Worm (Caenorhabditis elegans) whole organism, late embryonic: Measurements from ENCODE around the gene sid-5.

Experiments used
- C08G9.2 ChIP-seq: sonication (generic microtip); optimal IDR thresholded peaks from 2 replicates; lab custom pipeline; 2016; ENCODE audit warnings: mild to moderate bottlenecking, missing genetic modification characterization, moderate library complexity, missing compliant biosample characterization
- C38D4.7 ChIP-seq: fragments of 200-800 bp; sonication (Bioruptor generic); optimal IDR thresholded peaks from 2 replicates; lab custom pipeline; 2018; ENCODE audit warnings: mild to moderate bottlenecking, missing genetic modification characterization, moderate library complexity, missing compliant biosample characterization
- F13H6.1 ChIP-seq: sonication (generic microtip); optimal IDR thresholded peaks from 2 replicates; lab custom pipeline; 2016; ENCODE audit warnings: missing genetic modification characterization, missing compliant biosample characterization
- K02D7.2 ChIP-seq: sonication (generic microtip); optimal IDR thresholded peaks from 2 replicates; lab custom pipeline; 2017; ENCODE audit warnings: mild to moderate bottlenecking, missing genetic modification characterization, missing compliant biosample characterization
- T23F11.4 ChIP-seq: fragments of 200-800 bp; sonication (Bioruptor generic); optimal IDR thresholded peaks from 2 replicates; lab custom pipeline; 2018; ENCODE audit warnings: mild to moderate bottlenecking, missing genetic modification characterization, missing compliant biosample characterization
- Y22D7AL.16 ChIP-seq: sonication (generic microtip); optimal IDR thresholded peaks from 2 replicates; lab custom pipeline; 2016; ENCODE audit warnings: missing genetic modification characterization, missing compliant biosample characterization
- ahr-1 ChIP-seq: sonication (generic microtip); optimal IDR thresholded peaks from 2 replicates; lab custom pipeline; 2016; ENCODE audit warnings: missing genetic modification characterization, missing compliant biosample characterization
- ama-1 ChIP-seq: fragments of 150-350 bp; optimal IDR thresholded peaks from 2 replicates; lab custom pipeline; 2014
- ceh-14 ChIP-seq: sonication (generic microtip); optimal IDR thresholded peaks from 2 replicates; lab custom pipeline; 2016; ENCODE audit warnings: missing genotype, missing genetic modification characterization, missing compliant biosample characterization
- ceh-19 ChIP-seq: fragments of 200-800 bp; sonication (Bioruptor generic); optimal IDR thresholded peaks from 2 replicates; lab custom pipeline; 2018; ENCODE audit warnings: mild to moderate bottlenecking, missing genetic modification characterization, missing compliant biosample characterization
- ceh-2 ChIP-seq: sonication (generic microtip); optimal IDR thresholded peaks from 2 replicates; lab custom pipeline; 2016; ENCODE audit warnings: missing genotype, missing genetic modification characterization, missing compliant biosample characterization
- ceh-22 ChIP-seq: sonication (generic microtip); optimal IDR thresholded peaks from 2 replicates; lab custom pipeline; 2017; ENCODE audit warnings: missing biosample characterization, missing genetic modification characterization
- ceh-31 ChIP-seq: sonication (generic microtip); optimal IDR thresholded peaks from 2 replicates; lab custom pipeline; 2016; ENCODE audit warnings: missing genetic modification characterization, missing compliant biosample characterization
- ceh-48 ChIP-seq: sonication (generic microtip); optimal IDR thresholded peaks from 2 replicates; lab custom pipeline; 2016; ENCODE audit warnings: missing genetic modification characterization, inconsistent platforms, missing compliant biosample characterization
- ceh-6 ChIP-seq: fragments of 200-800 bp; sonication (Bioruptor generic); optimal IDR thresholded peaks from 2 replicates; lab custom pipeline; 2018; ENCODE audit warnings: mild to moderate bottlenecking, missing genetic modification characterization, missing compliant biosample characterization
- ceh-9 ChIP-seq: sonication (generic microtip); optimal IDR thresholded peaks from 2 replicates; lab custom pipeline; 2016; ENCODE audit warnings: mild to moderate bottlenecking, missing genetic modification characterization, inconsistent platforms, missing compliant biosample characterization
- elt-2 ChIP-seq: sonication (generic microtip); optimal IDR thresholded peaks from 2 replicates; lab custom pipeline; 2016; ENCODE audit warnings: missing genetic modification reagents, missing genetic modification characterization, missing compliant biosample characterization
- elt-4 ChIP-seq: sonication (generic microtip); optimal IDR thresholded peaks from 2 replicates; lab custom pipeline; 2016; ENCODE audit warnings: missing genetic modification characterization, missing compliant biosample characterization
- ets-4 ChIP-seq: sonication (generic microtip); optimal IDR thresholded peaks from 2 replicates; lab custom pipeline; 2016; ENCODE audit warnings: missing genetic modification characterization, missing compliant biosample characterization
- gmeb-2 ChIP-seq: sonication (generic microtip); optimal IDR thresholded peaks from 2 replicates; lab custom pipeline; 2016; ENCODE audit warnings: missing genetic modification characterization, inconsistent platforms, missing compliant biosample characterization
- hlh-15 ChIP-seq: sonication (generic microtip); optimal IDR thresholded peaks from 2 replicates; lab custom pipeline; 2016; ENCODE audit warnings: missing genetic modification characterization, missing compliant biosample characterization
- hlh-8 ChIP-seq: sonication (generic microtip); optimal IDR thresholded peaks from 2 replicates; lab custom pipeline; 2016; ENCODE audit warnings: missing genotype, missing genetic modification characterization, missing compliant biosample characterization
- lin-11 ChIP-seq: fragments of 200-800 bp; sonication (Bioruptor generic); optimal IDR thresholded peaks from 2 replicates; lab custom pipeline; 2018; ENCODE audit warnings: mild to moderate bottlenecking, missing genetic modification characterization, missing compliant biosample characterization
- madf-2 ChIP-seq: sonication (generic microtip); optimal IDR thresholded peaks from 2 replicates; lab custom pipeline; 2017; ENCODE audit warnings: missing genetic modification characterization, missing compliant biosample characterization
- mec-3 ChIP-seq: sonication (generic microtip); optimal IDR thresholded peaks from 2 replicates; lab custom pipeline; 2016; ENCODE audit warnings: borderline replicate concordance, missing genetic modification characterization, missing compliant biosample characterization
- nhr-11 ChIP-seq: fragments of 150-350 bp; optimal IDR thresholded peaks from 2 replicates; lab custom pipeline; 2014; ENCODE audit warnings: missing biosample characterization, missing genetic modification characterization
- nhr-232 ChIP-seq: sonication (generic microtip); optimal IDR thresholded peaks from 2 replicates; lab custom pipeline; 2016; ENCODE audit warnings: missing genetic modification characterization, missing compliant biosample characterization
- odd-2 ChIP-seq: sonication (generic microtip); optimal IDR thresholded peaks from 2 replicates; lab custom pipeline; 2017; ENCODE audit warnings: antibody characterized with exemption, mild to moderate bottlenecking, missing genetic modification characterization, missing compliant biosample characterization
- pat-9 ChIP-seq: fragments of 200-800 bp; sonication (Bioruptor generic); optimal IDR thresholded peaks from 2 replicates; lab custom pipeline; 2018; ENCODE audit warnings: mild to moderate bottlenecking, missing genetic modification characterization, moderate library complexity, missing compliant biosample characterization
- pax-1 ChIP-seq: fragments of 150-350 bp; optimal IDR thresholded peaks from 2 replicates; lab custom pipeline; 2014; ENCODE audit warnings: missing biosample characterization, missing genetic modification characterization
- pha-2 ChIP-seq: sonication (generic microtip); optimal IDR thresholded peaks from 2 replicates; lab custom pipeline; 2017; ENCODE audit warnings: mild to moderate bottlenecking, missing genetic modification characterization, missing compliant biosample characterization
- pha-4 ChIP-seq: fragments of 150-350 bp; optimal IDR thresholded peaks from 2 replicates; lab custom pipeline; 2018; ENCODE audit warnings: missing biosample characterization, missing genetic modification reagents, missing genetic modification characterization
- pros-1 ChIP-seq: fragments of 150-350 bp; optimal IDR thresholded peaks from 2 replicates; lab custom pipeline; 2014; ENCODE audit warnings: missing biosample characterization, missing genetic modification reagents, missing genetic modification characterization
- rnt-1 ChIP-seq: sonication (generic microtip); optimal IDR thresholded peaks from 2 replicates; lab custom pipeline; 2016; ENCODE audit warnings: missing genetic modification characterization, missing compliant biosample characterization
- sdc-2 ChIP-seq: sonication (generic microtip); optimal IDR thresholded peaks from 2 replicates; lab custom pipeline; 2016; ENCODE audit warnings: missing genotype, missing genetic modification characterization, missing compliant biosample characterization
- sox-2 ChIP-seq: fragments of 200-800 bp; sonication (Bioruptor generic); IDR thresholded peaks from 2 replicates; pipeline ENCODE4 v1.3.6; 2022; ENCODE audit warnings: missing genetic modification reagents, missing genetic modification characterization, missing compliant biosample characterization
- sox-4 ChIP-seq: sonication (generic microtip); optimal IDR thresholded peaks from 2 replicates; lab custom pipeline; 2017; ENCODE audit warnings: mild to moderate bottlenecking, missing genetic modification characterization, inconsistent platforms, missing compliant biosample characterization
- tbx-2 ChIP-seq: sonication (generic microtip); optimal IDR thresholded peaks from 2 replicates; lab custom pipeline; 2016; ENCODE audit warnings: missing genetic modification characterization, missing compliant biosample characterization
- ttx-3 ChIP-seq: sonication (generic microtip); optimal IDR thresholded peaks from 2 replicates; lab custom pipeline; 2016; ENCODE audit warnings: missing genetic modification reagents, missing genetic modification characterization, missing compliant biosample characterization
- unc-55 ChIP-seq: sonication (generic microtip); optimal IDR thresholded peaks from 2 replicates; lab custom pipeline; 2017; ENCODE audit warnings: missing biosample characterization, missing genetic modification reagents, missing genetic modification characterization
- unc-86 ChIP-seq: sonication (generic microtip); optimal IDR thresholded peaks from 2 replicates; lab custom pipeline; 2016; ENCODE audit warnings: missing genetic modification characterization, missing compliant biosample characterization
- zip-5 ChIP-seq: sonication (generic microtip); optimal IDR thresholded peaks from 2 replicates; lab custom pipeline; 2016; ENCODE audit warnings: missing genetic modification characterization, missing compliant biosample characterization

sid-5 gene

ce11 chrX:6937742-6938141, 33.2 kb downstream of the sid-5 start:
- TF ChIP-seq rnt-1 (no peak), hlh-8 (no peak), Y22D7AL.16 (no peak)

ce11 chrX:6939917-6940316, 35.4 kb downstream of the sid-5 start, which contains the start of gene C16E9.1:
TSS of gene C16E9.1 (plus strand) at chrX:6940217.
- no peak for TF ChIP-seq ama-1 (lab: Kevin White, UChicago)
- TF ChIP-seq pax-1 (tag; lab: Kevin White, UChicago): no peak
- TF ChIP-seq hlh-8: no peak
- TF ChIP-seq pat-9 (tag; lab: Kevin White, UChicago): no peak
- TF ChIP-seq zip-5 (tag; lab: Kevin White, UChicago): no peak
- TF ChIP-seq pros-1 (tag; lab: Kevin White, UChicago): no peak
- TF ChIP-seq sox-4 (tag; lab: Kevin White, UChicago): no peak
- TF ChIP-seq ceh-14 (tag; lab: Kevin White, UChicago): no peak
- no peak for TF ChIP-seq nhr-232 (tag; lab: Kevin White, UChicago)
- TF ChIP-seq nhr-11 (tag; lab: Kevin White, UChicago): no peak
- no peak for TF ChIP-seq tbx-2
- TF ChIP-seq K02D7.2: no peak
- no peak for TF ChIP-seq sdc-2 (tag; lab: Kevin White, UChicago)
- no peak for TF ChIP-seq sox-2 (GFP tag; lab: Robert Waterston, UW)
- TF ChIP-seq rnt-1: no peak
- TF ChIP-seq lin-11 (tag; lab: Kevin White, UChicago): no peak
- no peak for TF ChIP-seq ceh-6 (GFP tag; lab: Kevin White, UChicago)
- TF ChIP-seq ceh-48 (tag; lab: Kevin White, UChicago): no peak
- TF ChIP-seq C08G9.2 (tag; lab: Kevin White, UChicago): no peak

- TF ChIP-seq ceh-31 (tag; lab: Kevin White, UChicago) (no peak), pat-9 (tag; lab: Kevin White, UChicago) (no peak), unc-55 (GFP tag; lab: Kevin White, UChicago) (no peak), C08G9.2 (tag; lab: Kevin White, UChicago) (no peak), pha-4 (tag; lab: Kevin White, UChicago) (no peak), C38D4.7 (GFP tag; lab: Kevin White, UChicago) (no peak), mec-3 (tag; lab: Kevin White, UChicago) (no peak)
- TF ChIP-seq, all 69 proteins: peak for 0
These were observed 36.3 kb downstream of the sid-5 start for ce11 chrX:6940775-6941174.

ce11 chrX:6941711-6942110, 37.2 kb downstream of the sid-5 start:
- no peak for TF ChIP-seq ceh-6 (GFP tag; lab: Kevin White, UChicago)
- no peak for TF ChIP-seq ceh-48 (tag; lab: Kevin White, UChicago)
- no peak for TF ChIP-seq pax-1 (tag; lab: Kevin White, UChicago)
- TF ChIP-seq ets-4: no peak
- no peak for TF ChIP-seq pat-9 (tag; lab: Kevin White, UChicago)
- no peak for TF ChIP-seq unc-55 (GFP tag; lab: Kevin White, UChicago)
- TF ChIP-seq hlh-8: no peak
- no peak for TF ChIP-seq F13H6.1 (tag; lab: Kevin White, UChicago)
- TF ChIP-seq ceh-22 (tag; lab: Kevin White, UChicago): no peak
- no peak for TF ChIP-seq T23F11.4 (GFP tag; lab: Kevin White, UChicago)
- no peak for TF ChIP-seq ceh-9 (tag; lab: Kevin White, UChicago)
- TF ChIP-seq tbx-2: no peak
- TF ChIP-seq Y22D7AL.16: no peak
- no peak for TF ChIP-seq ahr-1 (tag; lab: Kevin White, UChicago)

DNA sequence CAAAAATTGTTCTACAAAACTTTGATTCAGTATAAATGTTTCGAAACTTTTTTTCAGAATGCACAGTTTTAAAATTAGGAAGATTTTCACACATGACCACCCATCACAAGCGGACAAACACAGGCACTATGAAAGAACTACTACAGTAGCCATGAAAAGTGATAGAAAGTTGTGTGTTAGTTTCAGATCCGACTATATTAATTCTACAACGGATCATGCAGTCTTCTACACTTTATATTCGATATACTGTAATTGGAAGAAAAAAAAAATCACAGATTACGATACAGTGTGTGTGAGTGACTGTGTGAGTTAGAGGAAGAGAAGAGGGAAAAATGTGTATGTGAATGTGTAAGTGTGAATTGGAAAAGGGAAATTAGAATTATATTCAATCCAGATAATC, 42.3 kb downstream of the sid-5 start:
- no peak for TF ChIP-seq lin-11 (tag; lab: Kevin White, UChicago)
- no peak for TF ChIP-seq sox-2 (GFP tag; lab: Robert Waterston, UW)
- TF ChIP-seq ceh-2 (tag; lab: Kevin White, UChicago): no peak
- TF ChIP-seq elt-4 (tag; lab: Kevin White, UChicago): no peak
- no peak for TF ChIP-seq elt-2 (tag; lab: Kevin White, UChicago)
- TF ChIP-seq gmeb-2: no peak
- no peak for TF ChIP-seq madf-2
- no peak for TF ChIP-seq pha-2 (tag; lab: Kevin White, UChicago)
- TF ChIP-seq ahr-1 (tag; lab: Kevin White, UChicago): no peak
- TF ChIP-seq odd-2 (tag; lab: Kevin White, UChicago): no peak
- TF ChIP-seq tbx-2: no peak
- no peak for TF ChIP-seq hlh-15 (tag; lab: Kevin White, UChicago)
- no peak for TF ChIP-seq ceh-6 (GFP tag; lab: Kevin White, UChicago)
- no peak for TF ChIP-seq unc-86 (tag; lab: Kevin White, UChicago)
- TF ChIP-seq rnt-1: no peak
- TF ChIP-seq ceh-19 (GFP tag; lab: Kevin White, UChicago): no peak
- no peak for TF ChIP-seq ttx-3 (tag; lab: Kevin White, UChicago)
- TF ChIP-seq unc-55 (GFP tag; lab: Kevin White, UChicago): no peak
